Worm (Caenorhabditis elegans) whole organism, L2 larva: ENCODE results near the gene cbp-1.

ENCODE experiments used
- C34F6.9 ChIP-seq: fragments of 150-350 bp; optimal IDR thresholded peaks from 2 replicates; lab custom pipeline; 2014; ENCODE audit warnings: missing biosample characterization, missing genetic modification characterization
- R02D3.7 ChIP-seq: fragments of 150-350 bp; optimal IDR thresholded peaks from 2 replicates; lab custom pipeline; 2014; ENCODE audit warnings: missing biosample characterization, missing genetic modification characterization
- Y55F3AM.14 ChIP-seq: fragments of 200-800 bp; sonication (Bioruptor generic); optimal IDR thresholded peaks from 2 replicates; lab custom pipeline; 2018; ENCODE audit warnings: mild to moderate bottlenecking, missing genetic modification characterization, missing compliant biosample characterization
- ZK546.5 ChIP-seq: sonication (generic microtip); optimal IDR thresholded peaks from 2 replicates; lab custom pipeline; 2017; ENCODE audit warnings: missing biosample characterization, missing genetic modification characterization
- alr-1 ChIP-seq: fragments of 150-350 bp; optimal IDR thresholded peaks from 2 replicates; lab custom pipeline; 2014; ENCODE audit warnings: missing biosample characterization, missing genetic modification characterization
- ama-1 ChIP-seq: fragments of 150-350 bp; optimal IDR thresholded peaks from 2 replicates; lab custom pipeline; 2018; ENCODE audit warnings: inconsistent platforms
- blmp-1 ChIP-seq: sonication (generic microtip); optimal IDR thresholded peaks from 2 replicates; lab custom pipeline; 2017; ENCODE audit warnings: missing genetic modification characterization, mild to moderate bottlenecking, missing compliant biosample characterization, antibody characterized with exemption, moderate library complexity; ENCODE audit not compliant: insufficient read depth
- ceh-16 ChIP-seq: fragments of 150-350 bp; optimal IDR thresholded peaks from 2 replicates; lab custom pipeline; 2014; ENCODE audit warnings: missing biosample characterization, missing genetic modification characterization
- ceh-82 ChIP-seq: fragments of 150-350 bp; optimal IDR thresholded peaks from 2 replicates; lab custom pipeline; 2014; ENCODE audit warnings: missing biosample characterization, missing genetic modification characterization
- crh-2 ChIP-seq: sonication (generic microtip); optimal IDR thresholded peaks from 2 replicates; lab custom pipeline; 2017; ENCODE audit warnings: missing biosample characterization, missing genetic modification characterization
- egl-27 ChIP-seq: sonication (generic microtip); optimal IDR thresholded peaks from 3 replicates; lab custom pipeline; 2017; ENCODE audit warnings: missing biosample characterization, missing genetic modification reagents, missing genetic modification characterization
- elt-1 ChIP-seq: fragments of 150-350 bp; optimal IDR thresholded peaks from 2 replicates; lab custom pipeline; 2014; ENCODE audit warnings: missing biosample characterization, missing genetic modification characterization
- elt-3 ChIP-seq: sonication (generic microtip); optimal IDR thresholded peaks from 2 replicates; lab custom pipeline; 2017; ENCODE audit warnings: missing biosample characterization, missing genetic modification characterization
- fos-1 ChIP-seq: fragments of 150-350 bp; optimal IDR thresholded peaks from 2 replicates; lab custom pipeline; 2014; ENCODE audit warnings: missing biosample characterization, missing genetic modification characterization
- gmeb-1 ChIP-seq: fragments of 150-350 bp; optimal IDR thresholded peaks from 2 replicates; lab custom pipeline; 2014; ENCODE audit warnings: missing biosample characterization, missing genetic modification characterization
- lin-11 ChIP-seq: fragments of 150-350 bp; sonication (generic microtip); optimal IDR thresholded peaks from 2 replicates; lab custom pipeline; 2014; ENCODE audit warnings: missing biosample characterization, missing genetic modification characterization, inconsistent platforms, mixed read lengths
- lin-13 ChIP-seq: fragments of 150-350 bp; optimal IDR thresholded peaks from 2 replicates; lab custom pipeline; 2014; ENCODE audit warnings: missing biosample characterization, missing genetic modification reagents, missing genetic modification characterization
- lin-39 ChIP-seq: fragments of 150-350 bp; optimal IDR thresholded peaks from 2 replicates; lab custom pipeline; 2014; ENCODE audit warnings: missing biosample characterization, missing genetic modification reagents, missing genetic modification characterization
- lsy-2 ChIP-seq, 2 experiments: fragments of 150-350 bp in 1 of 2; sonication (generic microtip) in 1 of 2; optimal IDR thresholded peaks; 2 replicates each; lab custom pipeline; 2014 to 2017; ENCODE audit warnings: missing biosample characterization in 2 of 2, missing genetic modification characterization in 2 of 2
- mbf-1 ChIP-seq: sonication (generic microtip); optimal IDR thresholded peaks from 2 replicates; lab custom pipeline; 2017; ENCODE audit warnings: missing biosample characterization, missing genetic modification characterization
- mdl-1 ChIP-seq, 2 experiments: fragments of 150-350 bp in 1 of 2; sonication (generic microtip) in 1 of 2; optimal IDR thresholded peaks; 2 replicates each; lab custom pipeline; 2017; ENCODE audit warnings: missing biosample characterization in 2 of 2, missing genetic modification characterization in 2 of 2
- nhr-10 ChIP-seq: sonication (generic microtip); optimal IDR thresholded peaks from 2 replicates; lab custom pipeline; 2017; ENCODE audit warnings: missing biosample characterization, missing genetic modification characterization
- nhr-11 ChIP-seq: fragments of 150-350 bp; optimal IDR thresholded peaks from 2 replicates; lab custom pipeline; 2014; ENCODE audit warnings: missing biosample characterization, missing genetic modification characterization
- nhr-12 ChIP-seq: fragments of 150-350 bp; optimal IDR thresholded peaks from 2 replicates; lab custom pipeline; 2014; ENCODE audit warnings: missing biosample characterization, missing genetic modification characterization
- nhr-129 ChIP-seq: fragments of 150-350 bp; optimal IDR thresholded peaks from 2 replicates; lab custom pipeline; 2014; ENCODE audit warnings: missing biosample characterization, missing genetic modification characterization
- nhr-21 ChIP-seq: fragments of 150-350 bp; optimal IDR thresholded peaks from 2 replicates; lab custom pipeline; 2014; ENCODE audit warnings: missing biosample characterization, missing genetic modification characterization
- nhr-237 ChIP-seq: fragments of 150-350 bp; optimal IDR thresholded peaks from 2 replicates; lab custom pipeline; 2014; ENCODE audit warnings: missing biosample characterization, missing genetic modification characterization
- nhr-25 ChIP-seq: fragments of 150-350 bp; sonication (generic microtip); optimal IDR thresholded peaks from 3 replicates; lab custom pipeline; 2014; ENCODE audit warnings: missing biosample characterization, missing genetic modification characterization
- nhr-77 ChIP-seq: fragments of 150-350 bp; optimal IDR thresholded peaks from 2 replicates; lab custom pipeline; 2014; ENCODE audit warnings: missing biosample characterization, missing genetic modification characterization
- peb-1 ChIP-seq: fragments of 150-350 bp; optimal IDR thresholded peaks from 2 replicates; lab custom pipeline; 2014; ENCODE audit warnings: missing biosample characterization, missing genetic modification characterization
- skn-1 ChIP-seq: sonication (generic microtip); optimal IDR thresholded peaks from 2 replicates; lab custom pipeline; 2017; ENCODE audit warnings: missing biosample characterization, missing genetic modification characterization
- sma-3 ChIP-seq: sonication (generic microtip); optimal IDR thresholded peaks from 2 replicates; lab custom pipeline; 2016; ENCODE audit warnings: missing genetic modification reagents, missing genetic modification characterization, missing compliant biosample characterization
- sma-9 ChIP-seq, 2 experiments: fragments of 150-350 bp in 1 of 2; sonication (generic microtip) in 1 of 2; optimal IDR thresholded peaks; 2 replicates each; lab custom pipeline; 2014 to 2016; ENCODE audit warnings: missing genetic modification characterization in 2 of 2, mild to moderate bottlenecking in 1 of 2, missing biosample characterization in 1 of 2, missing compliant biosample characterization in 1 of 2, missing genetic modification reagents in 1 of 2, moderate library complexity in 1 of 2
- unc-39 ChIP-seq: fragments of 150-350 bp; optimal IDR thresholded peaks from 2 replicates; lab custom pipeline; 2014; ENCODE audit warnings: missing biosample characterization, missing genetic modification characterization
- unc-62 ChIP-seq: fragments of 150-350 bp; optimal IDR thresholded peaks from 2 replicates; lab custom pipeline; 2014; ENCODE audit warnings: missing biosample characterization, missing genetic modification reagents, missing genetic modification characterization
- zag-1 ChIP-seq: fragments of 150-350 bp; optimal IDR thresholded peaks from 2 replicates; lab custom pipeline; 2014; ENCODE audit warnings: missing biosample characterization, missing genetic modification characterization
- ztf-1 ChIP-seq: fragments of 200-800 bp; sonication (Bioruptor generic); conservative IDR thresholded peaks from 2 replicates; pipeline ENCODE4 v1.3.6; 2022; ENCODE audit warnings: missing genetic modification characterization, missing compliant biosample characterization
- ztf-11 ChIP-seq: sonication (generic microtip); optimal IDR thresholded peaks from 2 replicates; lab custom pipeline; 2017; ENCODE audit warnings: missing biosample characterization, missing genetic modification characterization
- ztf-4 ChIP-seq: fragments of 150-350 bp; optimal IDR thresholded peaks from 2 replicates; lab custom pipeline; 2014; ENCODE audit warnings: missing biosample characterization, missing genetic modification characterization

cbp-1 gene

ce11 chrIII:9757414-9757813, 8.9 kb upstream of the cbp-1 start, which contains the start of gene vps-53:
vps-53 (minus strand) TSS chrIII:9757514.
- TF ChIP-seq fos-1 (tag; lab: Kevin White, UChicago) = no peak

DNA sequence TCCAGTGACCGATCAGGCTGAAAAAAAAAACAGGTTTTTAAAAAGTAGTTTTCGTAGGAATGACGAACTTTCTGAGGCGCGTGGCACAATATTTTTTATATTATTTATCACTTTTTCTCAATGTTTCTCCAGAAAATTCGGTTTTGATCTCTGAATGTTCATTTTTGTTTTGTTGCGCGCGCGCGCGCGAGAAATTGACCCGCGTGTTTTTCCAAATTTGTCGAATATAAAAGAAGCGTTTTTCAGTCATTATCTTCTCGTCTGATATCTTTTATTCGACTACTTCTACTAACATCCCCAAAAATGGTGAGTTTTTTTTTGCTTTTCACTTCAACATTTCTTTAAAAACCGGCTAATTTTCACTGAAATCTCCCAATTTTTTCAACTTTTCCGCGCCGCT, 7.5 kb upstream of the cbp-1 start, which contains the start of gene rmd-1:
TSS of gene rmd-1 (plus strand) at position 247 of the 400 bp plus-strand sequence.
- no peak for TF ChIP-seq ama-1 (lab: Kevin White, UChicago)
- no peak for TF ChIP-seq C34F6.9 (tag; lab: Kevin White, UChicago)
- TF ChIP-seq nhr-11 = no peak
- no peak for TF ChIP-seq lin-13 (GFP tag; lab: Kevin White, UChicago)
- TF ChIP-seq nhr-21 (tag; lab: Kevin White, UChicago) = no peak
- TF ChIP-seq elt-1 (tag; lab: Kevin White, UChicago) = no peak
- no peak for TF ChIP-seq zag-1 (tag; lab: Kevin White, UChicago)
- no peak for TF ChIP-seq mbf-1 (tag; lab: Kevin White, UChicago)
- no peak for TF ChIP-seq peb-1 (tag; lab: Kevin White, UChicago)
- TF ChIP-seq ztf-11 (tag; lab: Kevin White, UChicago) = no peak

- TF ChIP-seq ama-1 (lab: Kevin White, UChicago) (no peak), nhr-25 (tag; lab: Kevin White, UChicago) (no peak), sma-3 (GFP tag; lab: Kevin White, UChicago) (no peak), ztf-11 (tag; lab: Kevin White, UChicago) (no peak), alr-1 (tag; lab: Kevin White, UChicago) (no peak), ZK546.5 (tag; lab: Kevin White, UChicago) (no peak), unc-62 (no peak), nhr-12 (tag; lab: Kevin White, UChicago) (no peak), ztf-1 (GFP tag; lab: Robert Waterston, UW) (no peak), crh-2 (no peak), nhr-77 (tag; lab: Kevin White, UChicago) (no peak), ceh-16 (tag; lab: Kevin White, UChicago) (no peak)
These were observed 6.1 kb upstream of the cbp-1 start for ce11 chrIII:9760184-9760583.

DNA sequence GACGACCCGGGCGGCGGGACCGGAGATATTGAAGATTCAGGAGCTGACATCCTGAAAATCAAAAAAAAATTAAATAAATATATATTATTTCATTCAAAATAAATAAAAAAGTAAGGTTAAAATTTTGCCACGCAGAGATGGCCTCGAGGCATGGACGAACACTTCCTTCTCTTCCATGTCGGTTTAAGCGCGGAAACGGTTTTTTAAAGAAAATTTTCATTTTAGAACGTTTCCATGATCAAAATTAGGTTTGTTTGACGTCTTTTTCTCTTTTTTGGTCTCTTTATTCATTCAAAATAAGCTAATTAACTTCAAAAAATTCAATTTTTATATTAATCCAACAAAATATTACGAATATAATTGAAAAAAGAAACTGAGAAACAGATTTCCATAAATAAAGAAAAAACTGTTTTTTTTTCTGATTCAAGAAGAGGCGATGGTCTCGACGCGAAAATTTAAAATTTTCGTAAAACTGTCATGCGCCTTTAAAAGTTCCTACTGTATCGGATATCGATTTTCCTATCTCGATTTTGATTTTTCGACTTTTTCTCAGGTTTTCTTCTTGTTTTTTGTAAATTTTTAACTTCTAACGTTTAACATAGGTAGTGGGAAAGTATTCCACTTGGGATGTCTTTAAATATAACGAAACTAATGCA, 4.1 kb upstream of the cbp-1 start, which contains the start of gene gcc-2:
TSS of gene gcc-2 (minus strand) at position 51 of the 656 bp plus-strand sequence.
- TF ChIP-seq nhr-129 = no peak
- TF ChIP-seq gmeb-1 (tag; lab: Kevin White, UChicago) = no peak
- TF ChIP-seq lin-11 (tag; lab: Kevin White, UChicago) = no peak
- no peak for TF ChIP-seq nhr-21 (tag; lab: Kevin White, UChicago)
- TF ChIP-seq mbf-1 (tag; lab: Kevin White, UChicago) = no peak
- no peak for TF ChIP-seq Y55F3AM.14 (GFP tag; lab: Kevin White, UChicago)
- TF ChIP-seq unc-62 = no peak
- no peak for TF ChIP-seq R02D3.7
- no peak for TF ChIP-seq mdl-1 (tag; optimal IDR thresholded peaks at IDR 0.05; lab: Kevin White, UChicago)
- TF ChIP-seq ama-1 (lab: Kevin White, UChicago) = no peak
- no peak for TF ChIP-seq egl-27

ce11 chrIII:9764718-9765117, 1.6 kb upstream of the cbp-1 start:
- no peak for TF ChIP-seq blmp-1 (tag; lab: Kevin White, UChicago)
- TF ChIP-seq peb-1 (tag; lab: Kevin White, UChicago) = no peak
- no peak for TF ChIP-seq nhr-11
- no peak for TF ChIP-seq zag-1 (tag; lab: Kevin White, UChicago)
- TF ChIP-seq nhr-21 (tag; lab: Kevin White, UChicago) = no peak
- no peak for TF ChIP-seq ceh-16 (tag; lab: Kevin White, UChicago)
- TF ChIP-seq ztf-4 = no peak
- no peak for TF ChIP-seq elt-3 (tag; lab: Kevin White, UChicago)

- TF ChIP-seq ceh-82 (tag; lab: Kevin White, UChicago) = peak; percentile 86
- peak; percentile 99 for TF ChIP-seq Y55F3AM.14 (GFP tag; lab: Kevin White, UChicago)
- peak; percentile 97 to 99 for TF ChIP-seq mdl-1 (tag; optimal IDR thresholded peaks at IDR 0.05; lab: Kevin White, UChicago)
- peak; percentile 21 for TF ChIP-seq peb-1 (tag; lab: Kevin White, UChicago)
- no peak for TF ChIP-seq lin-39 (tag; lab: Kevin White, UChicago)
- peak; percentile 96 for TF ChIP-seq fos-1 (tag; lab: Kevin White, UChicago)
- peak; percentile 98 for TF ChIP-seq sma-9 (GFP tag; optimal IDR thresholded peaks at IDR 0.05; lab: Kevin White, UChicago)
- no peak for TF ChIP-seq sma-9 (tag; optimal IDR thresholded peaks at IDR 0.05; lab: Kevin White, UChicago)
- peak; percentile 100 for TF ChIP-seq C34F6.9 (tag; lab: Kevin White, UChicago)
- TF ChIP-seq nhr-25 (tag; lab: Kevin White, UChicago) = peak; percentile 98
- TF ChIP-seq ama-1 (lab: Kevin White, UChicago) = peak; percentile 95
- TF ChIP-seq elt-3 (tag; lab: Kevin White, UChicago) = no peak
- TF ChIP-seq unc-39 = peak; percentile 35
- peak; percentile 93 for TF ChIP-seq gmeb-1 (tag; lab: Kevin White, UChicago)
- TF ChIP-seq egl-27 = peak; percentile 96
- peak; percentile 83 for TF ChIP-seq unc-62
- peak; percentile 71 for TF ChIP-seq nhr-237 (tag; lab: Kevin White, UChicago)
- no peak for TF ChIP-seq mbf-1 (tag; lab: Kevin White, UChicago)
- peak; percentile 99 to 100 for TF ChIP-seq lsy-2 (tag; optimal IDR thresholded peaks at IDR 0.05; lab: Kevin White, UChicago)
- peak; percentile 98 for TF ChIP-seq nhr-21 (tag; lab: Kevin White, UChicago)
- TF ChIP-seq skn-1 = peak; percentile 41
- TF ChIP-seq ztf-11 (tag; lab: Kevin White, UChicago) = no peak
- peak; percentile 90 for TF ChIP-seq nhr-10 (tag; lab: Kevin White, UChicago)
These were observed 826 bp upstream of the cbp-1 start for ce11 chrIII:9765465-9765900.
